Fruit fly (Drosophila melanogaster): ENCODE data around the gene orb2.

orb2 gene

dm6 chr3L:8966324-8967011, 12.2 kb upstream of the orb2 start, which contains the start of the genes CG5653 and CG5021 (continued):
- TF ChIP-seq Asciz (GFP tag; optimal IDR thresholded peaks at IDR 0.05) (no peak), CG2129 (GFP tag; IDR thresholded peaks at IDR 0.05; ENCODE audit: partially characterized antibody) (no peak), ERR (GFP tag; optimal IDR thresholded peaks at IDR 0.05) (no peak), CG10654 (GFP tag; optimal IDR thresholded peaks at IDR 0.05) (no peak), odd (GFP tag; optimal IDR thresholded peaks at IDR 0.05) (no peak), CG17612 (GFP tag; IDR thresholded peaks at IDR 0.05) (no peak), CG12769 (tag; optimal IDR thresholded peaks at IDR 0.05) (no peak), Hr78 (GFP tag; optimal IDR thresholded peaks at IDR 0.05) (no peak), Stat92E (GFP tag; optimal IDR thresholded peaks at IDR 0.05) (no peak), tgo (GFP tag; IDR thresholded peaks at IDR 0.05) (no peak), zfh1 (GFP tag; IDR thresholded peaks at IDR 0.05) (no peak), CG12219 (GFP tag; optimal IDR thresholded peaks at IDR 0.05) (no peak), Sin3A (optimal IDR thresholded peaks at IDR 0.05) (peak; percentile 32), CG18619 (GFP tag; optimal IDR thresholded peaks at IDR 0.05) (no peak), lab (GFP tag; optimal IDR thresholded peaks at IDR 0.05) (no peak), luna (GFP tag; optimal IDR thresholded peaks at IDR 0.05) (no peak), prd (optimal IDR thresholded peaks at IDR 0.05) (no peak), prd (GFP tag; IDR thresholded peaks at IDR 0.05) (no peak), tll (GFP tag; optimal IDR thresholded peaks at IDR 0.05) (no peak), CG12155 (GFP tag; optimal IDR thresholded peaks at IDR 0.05) (no peak), phol (tag; optimal IDR thresholded peaks at IDR 0.05) (no peak), CG12236 (GFP tag; optimal IDR thresholded peaks at IDR 0.05) (no peak), HLH4C (GFP tag; IDR thresholded peaks at IDR 0.05; ENCODE audit: partially characterized antibody) (peak; percentile 68; the same call in 2 of the 3 replicates), ab (GFP tag; optimal IDR thresholded peaks at IDR 0.05) (no peak), D19B (GFP tag; optimal IDR thresholded peaks at IDR 0.05) (no peak), Hey (tag; optimal IDR thresholded peaks at IDR 0.05) (no peak), CG9609 (GFP tag; optimal IDR thresholded peaks at IDR 0.05) (no peak), CG6254 (GFP tag; optimal IDR thresholded peaks at IDR 0.05) (no peak), Rfx (GFP tag; IDR thresholded peaks at IDR 0.05) (no peak), BtbVII (GFP tag; optimal IDR thresholded peaks at IDR 0.05) (no peak), CG16815 (GFP tag; optimal IDR thresholded peaks at IDR 0.05) (no peak), CG2202 (tag; optimal IDR thresholded peaks at IDR 0.05) (no peak), H15 (GFP tag; IDR thresholded peaks at IDR 0.05) (no peak), CG2678 (tag; optimal IDR thresholded peaks at IDR 0.05) (no peak), Gsc (GFP tag; IDR thresholded peaks at IDR 0.05) (no peak), corto (GFP tag; optimal IDR thresholded peaks at IDR 0.05) (no peak), CG15011 (GFP tag; optimal IDR thresholded peaks at IDR 0.05) (no peak), CG7372 (GFP tag; IDR thresholded peaks at IDR 0.05) (no peak), Hand (GFP tag; optimal IDR thresholded peaks at IDR 0.05) (no peak), toy (GFP tag; IDR thresholded peaks at IDR 0.05) (no peak), CG42726 (GFP tag; IDR thresholded peaks at IDR 0.05; ENCODE audit: partially characterized antibody) (no peak), CG11085 (GFP tag; IDR thresholded peaks at IDR 0.05) (no peak), ci (GFP tag; IDR thresholded peaks at IDR 0.05) (no peak), Myb (GFP tag; optimal IDR thresholded peaks at IDR 0.05) (peak; percentile 68), Dref (GFP tag; IDR thresholded peaks at IDR 0.05) (peak; percentile 96), Camta (GFP tag; optimal IDR thresholded peaks at IDR 0.05) (no peak), Med (GFP tag) (peak; percentile 24), CG13894 (tag; optimal IDR thresholded peaks at IDR 0.05) (no peak), MESR4 (GFP tag; optimal IDR thresholded peaks at IDR 0.05) (peak; percentile 48), CG17568 (GFP tag; optimal IDR thresholded peaks at IDR 0.05) (no peak)

All from whole organism, embryonic.